Fruit fly (Drosophila melanogaster): ENCODE data around the gene ine.
A peak's percentile ranks its signal among the peaks of the same experiment; 100 is the strongest.

Gene ine

dm6 chr2L:4458119-4459056, 18.4 kb downstream of the ine start, which contains the start of gene RpL27A (continued):
- TF ChIP-seq gcm2 (GFP tag; optimal IDR thresholded peaks at IDR 0.05) (peak; percentile 43), Drgx (GFP tag; IDR thresholded peaks at IDR 0.05) (no peak), lmd (GFP tag; IDR thresholded peaks at IDR 0.05) (peak; percentile 68), sr (GFP tag; IDR thresholded peaks at IDR 0.05) (peak; percentile 84), ase (GFP tag; IDR thresholded peaks at IDR 0.05) (peak; percentile 37; the same call in 1 of the 3 replicates), CG11723 (GFP tag; optimal IDR thresholded peaks at IDR 0.05) (peak; percentile 82), CG6254 (GFP tag; optimal IDR thresholded peaks at IDR 0.05) (peak; percentile 66), BtbVII (GFP tag; optimal IDR thresholded peaks at IDR 0.05) (peak; percentile 80), Bteb2 (GFP tag; optimal IDR thresholded peaks at IDR 0.05) (peak; percentile 63), ftz-f1 (GFP tag; optimal IDR thresholded peaks at IDR 0.05) (peak; percentile 6), dpn (GFP tag; optimal IDR thresholded peaks at IDR 0.05) (peak; percentile 67 to 68), Stat92E (GFP tag; optimal IDR thresholded peaks at IDR 0.05) (peak in 1 of 3 experiments; percentile 46), Ravus (GFP tag; IDR thresholded peaks at IDR 0.05) (no peak), CG10959 (GFP tag; IDR thresholded peaks at IDR 0.05) (peak; percentile 52), bbx (GFP tag; IDR thresholded peaks at IDR 0.05; ENCODE audit: partially characterized antibody) (peak; percentile 73), CG14710 (tag; optimal IDR thresholded peaks at IDR 0.05) (peak; percentile 79), cad (GFP tag; optimal IDR thresholded peaks at IDR 0.05) (no peak), CG9437 (GFP tag; optimal IDR thresholded peaks at IDR 0.05) (peak; percentile 59), Dek (tag; optimal IDR thresholded peaks at IDR 0.05) (peak; percentile 51), CG10462 (GFP tag; optimal IDR thresholded peaks at IDR 0.05) (peak; percentile 50), fd96Cb (tag; optimal IDR thresholded peaks at IDR 0.05) (peak; percentile 38), CoRest (tag; optimal IDR thresholded peaks at IDR 0.05) (peak; percentile 81), lbe (GFP tag; optimal IDR thresholded peaks at IDR 0.05) (peak; percentile 63), CG12071 (GFP tag; optimal IDR thresholded peaks at IDR 0.05) (peak; percentile 91), CG16779 (GFP tag; IDR thresholded peaks at IDR 0.05) (peak; percentile 77), CG11695 (GFP tag; IDR thresholded peaks at IDR 0.05) (peak; percentile 41; the same call in 2 of the 3 replicates), btn (GFP tag; optimal IDR thresholded peaks at IDR 0.05) (peak; percentile 36), croc (GFP tag; conservative IDR thresholded peaks at IDR 0.05) (peak; percentile 24; the same call in 1 of the 3 replicates), wdn (GFP tag; IDR thresholded peaks at IDR 0.05) (peak; percentile 53), Spps (tag; optimal IDR thresholded peaks at IDR 0.05) (peak; percentile 29), CG11247 (GFP tag; IDR thresholded peaks at IDR 0.05) (peak; percentile 81), CG12104 (GFP tag; optimal IDR thresholded peaks at IDR 0.05) (peak; percentile 71), ac (GFP tag; optimal IDR thresholded peaks at IDR 0.05) (peak; percentile 74), Nf-YC (tag; optimal IDR thresholded peaks at IDR 0.05) (peak; percentile 58), ro (GFP tag; IDR thresholded peaks at IDR 0.05) (peak; percentile 65), CG11085 (GFP tag; IDR thresholded peaks at IDR 0.05) (peak; percentile 80), CG1602 (GFP tag; optimal IDR thresholded peaks at IDR 0.05) (peak; percentile 47), CG16863 (GFP tag; optimal IDR thresholded peaks at IDR 0.05) (peak; percentile 62), Chrac-16 (GFP tag; optimal IDR thresholded peaks at IDR 0.05) (peak; percentile 32), PHDP (tag; optimal IDR thresholded peaks at IDR 0.05) (peak; percentile 81), Ptx1 (GFP tag; IDR thresholded peaks at IDR 0.05) (peak; percentile 65), CG13424 (tag; optimal IDR thresholded peaks at IDR 0.05) (peak; percentile 63), wek (GFP tag; optimal IDR thresholded peaks at IDR 0.05) (peak; percentile 97), CG14860 (GFP tag; IDR thresholded peaks at IDR 0.05; ENCODE audit: partially characterized antibody) (no peak), Vsx1 (GFP tag; optimal IDR thresholded peaks at IDR 0.05) (peak; percentile 74), Bgb (GFP tag; IDR thresholded peaks at IDR 0.05; ENCODE audit: partially characterized antibody) (peak; percentile 58), pzg (GFP tag; optimal IDR thresholded peaks at IDR 0.05) (peak; percentile 73), Rfx (GFP tag; IDR thresholded peaks at IDR 0.05) (peak; percentile 91)
